Fruit fly (Drosophila melanogaster) Kc167 (cell line): ENCODE results near the gene mtm.

Experiments used
- Myc ChIP-seq: fragments of >200 bp; optimal IDR thresholded peaks from 2 replicates; lab custom pipeline; 2017; ENCODE audit warnings: missing external identifiers
- Sin3A ChIP-seq: fragments of >200 bp; optimal IDR thresholded peaks from 2 replicates; lab custom pipeline; 2018; ENCODE audit warnings: missing external identifiers
- h ChIP-seq: fragments of >200 bp; optimal IDR thresholded peaks from 3 replicates; lab custom pipeline; 2018; ENCODE audit warnings: missing external identifiers
- insv ChIP-seq: fragments of >200 bp; optimal IDR thresholded peaks from 3 replicates; lab custom pipeline; 2018; ENCODE audit warnings: missing external identifiers
- psq ChIP-seq: fragments of >200 bp; optimal IDR thresholded peaks from 2 replicates; lab custom pipeline; 2017; ENCODE audit warnings: missing external identifiers
- ttk ChIP-seq: sonication (Bioruptor generic); optimal IDR thresholded peaks from 2 replicates; lab custom pipeline; 2017; ENCODE audit warnings: missing external identifiers

The mtm gene

dm6 chr2L:6048542-6048941 lies 11.7 kb upstream of the mtm start, which contains the start of the genes CG34179 and slmo:
Gene CG34179, minus strand, starts transcription at chr2L:6048706.
Gene slmo, minus strand, starts transcription at chr2L:6048706.
- no peak for TF ChIP-seq psq
- no peak for TF ChIP-seq Sin3A
- no peak for TF ChIP-seq insv
- no peak for TF ChIP-seq h (lab: Kevin White, UChicago)
- no peak for TF ChIP-seq Myc (lab: Kevin White, UChicago)
- TF ChIP-seq ttk (lab: Kevin White, UChicago): no peak

dm6 chr2L:6047528-6048160 lies 10.8 kb upstream of the mtm start, which contains the start of gene IPIP:
Gene IPIP, plus strand, starts transcription at chr2L:6048002.
- TF ChIP-seq Sin3A (no peak), insv (no peak), psq (no peak), ttk (lab: Kevin White, UChicago) (no peak), Myc (lab: Kevin White, UChicago) (no peak), h (lab: Kevin White, UChicago) (no peak)

- TF ChIP-seq h (lab: Kevin White, UChicago) (no peak), Sin3A (no peak), psq (no peak), Myc (lab: Kevin White, UChicago) (no peak), insv (no peak), ttk (lab: Kevin White, UChicago) (no peak)
Measured at dm6 chr2L:6046865-6047264, 10.1 kb upstream of the mtm start.

- TF ChIP-seq h (lab: Kevin White, UChicago): no peak
- no peak for TF ChIP-seq psq
- TF ChIP-seq Myc (lab: Kevin White, UChicago): no peak
- no peak for TF ChIP-seq insv
- TF ChIP-seq Sin3A: no peak
- TF ChIP-seq ttk (lab: Kevin White, UChicago): no peak
Measured at dm6 chr2L:6045972-6046718, 9.3 kb upstream of the mtm start, which contains the start of gene Pfas. Gene Pfas, minus strand, starts transcription at chr2L:6046050.

dm6 chr2L:6045484-6045883 lies 8.7 kb upstream of the mtm start:
- no peak for TF ChIP-seq Sin3A
- TF ChIP-seq h (lab: Kevin White, UChicago): no peak
- TF ChIP-seq Myc (lab: Kevin White, UChicago): no peak
- no peak for TF ChIP-seq psq
- TF ChIP-seq ttk (lab: Kevin White, UChicago): no peak
- no peak for TF ChIP-seq insv

dm6 chr2L:6037830-6038229 lies 1.0 kb upstream of the mtm start, which contains the start of the genes CG9117 and CG31643:
Gene CG9117, minus strand, starts transcription at chr2L:6037902.
Gene CG31643, plus strand, starts transcription at chr2L:6038117.
- TF ChIP-seq ttk (lab: Kevin White, UChicago) (no peak), Myc (lab: Kevin White, UChicago) (no peak), Sin3A (no peak)

- TF ChIP-seq Myc (lab: Kevin White, UChicago) (no peak), insv (no peak), Sin3A (no peak), h (lab: Kevin White, UChicago) (no peak), ttk (lab: Kevin White, UChicago) (no peak), psq (no peak)
Measured at dm6 chr2L:6035155-6035554, 1.7 kb downstream of the mtm start.

dm6 chr2L:6034344-6034743 lies 2.5 kb downstream of the mtm start, which contains the start of gene CG9109:
Gene CG9109, minus strand, starts transcription at chr2L:6034423.
- TF ChIP-seq insv (no peak), psq (no peak), Sin3A (no peak), h (lab: Kevin White, UChicago) (no peak), ttk (lab: Kevin White, UChicago) (no peak), Myc (lab: Kevin White, UChicago) (no peak)

dm6 chr2L:6031838-6032237 lies 5.0 kb downstream of the mtm start:
- TF ChIP-seq ttk (lab: Kevin White, UChicago): no peak
- TF ChIP-seq Myc (lab: Kevin White, UChicago): no peak
- TF ChIP-seq Sin3A: no peak
- no peak for TF ChIP-seq insv
- no peak for TF ChIP-seq psq
- no peak for TF ChIP-seq h (lab: Kevin White, UChicago)

- TF ChIP-seq h (lab: Kevin White, UChicago) (no peak), insv (no peak), Sin3A (no peak), psq (no peak), Myc (lab: Kevin White, UChicago) (no peak), ttk (lab: Kevin White, UChicago) (no peak)
Measured at dm6 chr2L:6028712-6029111, 8.1 kb downstream of the mtm start.

- TF ChIP-seq Myc (lab: Kevin White, UChicago) (no peak), insv (no peak), h (lab: Kevin White, UChicago) (no peak), ttk (lab: Kevin White, UChicago) (no peak), Sin3A (no peak), psq (no peak)
Measured at dm6 chr2L:6024345-6024907, 12.4 kb downstream of the mtm start, which contains the start of gene CG9107. Gene CG9107, minus strand, starts transcription at chr2L:6024539.

dm6 chr2L:6022793-6023192 lies 14.0 kb downstream of the mtm start:
- TF ChIP-seq insv (no peak), h (lab: Kevin White, UChicago) (no peak), Sin3A (no peak), ttk (lab: Kevin White, UChicago) (no peak), Myc (lab: Kevin White, UChicago) (no peak), psq (no peak)
